Fruit fly (Drosophila melanogaster): Measurements from ENCODE around the gene CG44000.

CG44000 gene

DNA sequence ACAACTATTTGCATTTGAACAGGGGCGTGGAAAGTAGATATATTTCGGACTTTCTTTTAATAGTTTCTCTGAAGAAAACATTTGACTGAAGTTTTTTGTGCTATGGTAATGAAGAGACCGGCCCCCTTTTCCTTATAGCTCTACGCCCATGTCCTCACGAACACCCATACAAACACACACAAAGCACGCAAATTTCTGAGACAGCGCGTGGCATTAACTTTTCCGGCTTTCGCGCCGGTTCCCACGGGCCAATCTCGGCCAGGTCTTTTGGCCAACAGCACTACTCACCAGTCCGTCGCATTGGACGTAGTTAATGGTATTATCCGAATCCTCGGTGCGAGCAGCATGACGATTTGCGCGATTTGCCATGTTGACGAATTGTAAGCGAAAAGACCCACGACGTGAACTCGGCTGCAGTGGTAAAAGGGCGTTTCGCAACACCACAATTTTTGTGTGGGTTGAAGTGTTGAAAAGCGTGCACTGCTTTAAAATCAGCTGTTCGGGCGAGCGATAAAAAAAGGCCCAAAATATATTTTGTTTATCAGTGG, 9.4 kb downstream of the CG44000 start, which contains the start of gene senju:
TSS of gene senju (plus strand) at position 477 of the 548 bp plus-strand sequence.
- peak; percentile 95 for TF ChIP-seq Hr83 (GFP tag; optimal IDR thresholded peaks at IDR 0.05; ENCODE audit: poor library complexity, severe bottlenecking)
- TF ChIP-seq Mio (GFP tag; optimal IDR thresholded peaks at IDR 0.05): peak; percentile 53
- TF ChIP-seq psq (GFP tag; optimal IDR thresholded peaks at IDR 0.05): peak; percentile 82
- TF ChIP-seq Jra (GFP tag; optimal IDR thresholded peaks at IDR 0.05): peak; percentile 91
- no peak for TF ChIP-seq Dif (GFP tag; optimal IDR thresholded peaks at IDR 0.05; ENCODE audit: partially characterized antibody)
- TF ChIP-seq pan (optimal IDR thresholded peaks at IDR 0.05): no peak
- TF ChIP-seq lola (GFP tag; optimal IDR thresholded peaks at IDR 0.05): no peak
- TF ChIP-seq br (GFP tag; optimal IDR thresholded peaks at IDR 0.05): peak; percentile 93
- TF ChIP-seq Abd-B (GFP tag; optimal IDR thresholded peaks at IDR 0.05): no peak
- no peak for TF ChIP-seq Dfd (GFP tag; optimal IDR thresholded peaks at IDR 0.05)
- peak; percentile 73 for TF ChIP-seq dsf (GFP tag; optimal IDR thresholded peaks at IDR 0.05; ENCODE audit: borderline replicate concordance)
- TF ChIP-seq sv (GFP tag; optimal IDR thresholded peaks at IDR 0.05): peak; percentile 75
- TF ChIP-seq Hr78 (GFP tag; optimal IDR thresholded peaks at IDR 0.05): no peak
- peak; percentile 43 for TF ChIP-seq jim (GFP tag; optimal IDR thresholded peaks at IDR 0.05)
- no peak for TF ChIP-seq brk (GFP tag; optimal IDR thresholded peaks at IDR 0.05)
- TF ChIP-seq HLH106 (tag; optimal IDR thresholded peaks at IDR 0.05): peak; percentile 59
- TF ChIP-seq sage (GFP tag; optimal IDR thresholded peaks at IDR 0.05): no peak
- peak; percentile 79 for TF ChIP-seq Sp1 (GFP tag; optimal IDR thresholded peaks at IDR 0.05)
- peak; percentile 91 for TF ChIP-seq Hnf4 (GFP tag; optimal IDR thresholded peaks at IDR 0.05)
- TF ChIP-seq foxo (GFP tag; optimal IDR thresholded peaks at IDR 0.05): peak in 1 of 2 experiments; percentile 92
- peak; percentile 25 for TF ChIP-seq CG32264 (GFP tag; optimal IDR thresholded peaks at IDR 0.05)
- TF ChIP-seq CrebA (GFP tag; optimal IDR thresholded peaks at IDR 0.05; ENCODE audit: borderline replicate concordance): no peak
- TF ChIP-seq rgr (GFP tag; optimal IDR thresholded peaks at IDR 0.05): peak; percentile 90
- peak; percentile 89 for TF ChIP-seq OdsH (GFP tag; optimal IDR thresholded peaks at IDR 0.05)
- TF ChIP-seq woc (GFP tag; optimal IDR thresholded peaks at IDR 0.05): no peak
- TF ChIP-seq dmrt93B (GFP tag; optimal IDR thresholded peaks at IDR 0.05): peak; percentile 57
- peak; percentile 93 for TF ChIP-seq h (GFP tag; optimal IDR thresholded peaks at IDR 0.05)
- no peak for TF ChIP-seq usp (GFP tag; optimal IDR thresholded peaks at IDR 0.05)
- TF ChIP-seq ey (GFP tag; optimal IDR thresholded peaks at IDR 0.05): peak; percentile 92
- TF ChIP-seq CG9705 (GFP tag; optimal IDR thresholded peaks at IDR 0.05): peak; percentile 67
- no peak for TF ChIP-seq GATAd (GFP tag; optimal IDR thresholded peaks at IDR 0.05)
- peak; percentile 90 for TF ChIP-seq fru (GFP tag; optimal IDR thresholded peaks at IDR 0.05)
- TF ChIP-seq dl (GFP tag; optimal IDR thresholded peaks at IDR 0.05; ENCODE audit: insufficient read depth in 1 of 2, partially characterized antibody in 2 of 2): no peak
- TF ChIP-seq N (GFP tag; optimal IDR thresholded peaks at IDR 0.05): no peak
- TF ChIP-seq tai (GFP tag; optimal IDR thresholded peaks at IDR 0.05): no peak
- TF ChIP-seq Myc (optimal IDR thresholded peaks at IDR 0.05): peak; percentile 57
- no peak for TF ChIP-seq Rel (GFP tag; optimal IDR thresholded peaks at IDR 0.05)
- peak; percentile 98 for TF ChIP-seq Rel (tag; optimal IDR thresholded peaks at IDR 0.05)
- TF ChIP-seq Vsx2 (GFP tag; optimal IDR thresholded peaks at IDR 0.05; ENCODE audit: partially characterized antibody): no peak

DNA sequence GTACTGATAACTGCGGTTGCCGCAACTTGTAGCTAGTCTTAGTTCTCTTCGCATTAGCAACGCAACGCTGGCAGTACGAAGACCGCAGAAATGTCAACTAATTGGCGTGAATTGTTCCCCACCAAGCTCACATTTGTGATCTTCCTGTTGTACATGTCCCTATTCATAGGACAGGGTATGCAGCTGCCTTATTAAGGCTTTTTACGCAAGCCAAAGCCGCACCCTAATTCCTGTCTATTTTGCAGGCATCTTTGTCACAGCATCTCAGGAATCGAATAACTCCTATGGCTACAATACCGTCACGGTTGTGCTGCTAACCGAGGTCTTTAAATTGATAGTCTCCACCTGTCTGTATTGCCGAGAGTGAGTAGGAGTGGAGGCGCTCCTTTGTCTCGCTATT, 9.9 kb downstream of the CG44000 start, which contains the start of gene eIF3h:
TSS of gene eIF3h (minus strand) at position 101 of the 400 bp plus-strand sequence.
- no peak for TF ChIP-seq Hr83 (GFP tag; optimal IDR thresholded peaks at IDR 0.05; ENCODE audit: poor library complexity, severe bottlenecking)
- no peak for TF ChIP-seq usp (GFP tag; optimal IDR thresholded peaks at IDR 0.05)
- no peak for TF ChIP-seq rgr (GFP tag; optimal IDR thresholded peaks at IDR 0.05)
- TF ChIP-seq foxo (GFP tag; optimal IDR thresholded peaks at IDR 0.05): no peak
- no peak for TF ChIP-seq sage (GFP tag; optimal IDR thresholded peaks at IDR 0.05)
- TF ChIP-seq CrebA (GFP tag; optimal IDR thresholded peaks at IDR 0.05; ENCODE audit: borderline replicate concordance): no peak
- TF ChIP-seq tai (GFP tag; optimal IDR thresholded peaks at IDR 0.05): no peak
- no peak for TF ChIP-seq Hnf4 (GFP tag; optimal IDR thresholded peaks at IDR 0.05)
- TF ChIP-seq dsf (GFP tag; optimal IDR thresholded peaks at IDR 0.05; ENCODE audit: borderline replicate concordance): no peak
- no peak for TF ChIP-seq pan (optimal IDR thresholded peaks at IDR 0.05)
- TF ChIP-seq woc (GFP tag; optimal IDR thresholded peaks at IDR 0.05): no peak
- no peak for TF ChIP-seq Abd-B (GFP tag; optimal IDR thresholded peaks at IDR 0.05)
- TF ChIP-seq GATAd (GFP tag; optimal IDR thresholded peaks at IDR 0.05): no peak
- TF ChIP-seq lola (GFP tag; optimal IDR thresholded peaks at IDR 0.05): no peak
- no peak for TF ChIP-seq HLH106 (tag; optimal IDR thresholded peaks at IDR 0.05)
- TF ChIP-seq CG32264 (GFP tag; optimal IDR thresholded peaks at IDR 0.05): no peak
